Worm (Caenorhabditis elegans): ENCODE measurements around the gene pacl-1.

ce11 chrV:16235135-16235534 is 40.1 kb downstream of the pacl-1 start, which contains the start of gene F21H7.3:
- TF ChIP-seq ceh-16 (tag; optimal IDR thresholded peaks at IDR 0.05), result no peak
- TF ChIP-seq skn-1 (tag; optimal IDR thresholded peaks at IDR 0.05), result no peak
- TF ChIP-seq sma-3 (GFP tag; optimal IDR thresholded peaks at IDR 0.05), result no peak
- TF ChIP-seq nhr-25 (tag; optimal IDR thresholded peaks at IDR 0.05), result no peak
- TF ChIP-seq fos-1 (tag; optimal IDR thresholded peaks at IDR 0.05), result no peak
- TF ChIP-seq mdl-1 (tag; optimal IDR thresholded peaks at IDR 0.05), result no peak
- TF ChIP-seq blmp-1 (tag; optimal IDR thresholded peaks at IDR 0.05; ENCODE audit: insufficient read depth), result no peak
- no peak for TF ChIP-seq lin-13 (GFP tag; optimal IDR thresholded peaks at IDR 0.05)
- no peak for TF ChIP-seq lsy-2 (tag; optimal IDR thresholded peaks at IDR 0.05)
- TF ChIP-seq nhr-77 (tag; optimal IDR thresholded peaks at IDR 0.05), result no peak
